Fruit fly (Drosophila melanogaster) S2 (cell line): Measurements from ENCODE around the gene CG31805.

Experiments
- CG8478 ChIP-seq: fragments of >200 bp; optimal IDR thresholded peaks from 2 replicates; lab custom pipeline; 2018
- CTCF ChIP-seq, 2 experiments: fragments of >200 bp; optimal IDR thresholded peaks; 2 replicates each; lab custom pipeline; 2018

Gene CG31805

DNA sequence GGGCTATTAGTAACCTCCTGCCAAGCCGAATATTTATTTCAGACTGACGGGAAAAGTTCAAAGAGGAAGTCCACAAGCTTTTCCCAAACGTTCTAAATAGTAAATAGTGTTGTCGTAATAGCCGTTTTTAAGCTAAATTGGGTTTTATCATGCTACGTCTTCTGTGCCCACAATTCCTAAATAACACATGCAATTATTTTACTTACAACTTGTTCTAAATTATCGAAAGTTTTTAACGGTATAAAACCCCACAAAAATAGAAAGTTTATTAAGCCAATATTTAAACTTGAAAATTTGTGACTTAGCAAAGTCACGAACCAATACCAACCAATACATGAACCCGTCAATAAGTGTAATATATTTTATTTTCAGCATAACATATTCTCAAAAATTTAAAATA, 51.6 kb downstream of the CG31805 start, which contains the start of gene CG13284:
Gene CG13284 (minus strand): TSS at position 47 of the 400 bp plus-strand sequence.
- no peak for TF ChIP-seq CTCF (optimal IDR thresholded peaks at IDR 0.05; lab: Kevin White, UChicago)
- TF ChIP-seq CG8478 (lab: Kevin White, UChicago): no peak
